Fruit fly (Drosophila melanogaster) whole organism: ENCODE data around the gene CG7058.

Source experiments
- CG8478 ChIP-seq: fragments of >200 bp; optimal IDR thresholded peaks from 2 replicates; lab custom pipeline; 2018; ENCODE audit warnings: inconsistent platforms
- Dll ChIP-seq: fragments of >200 bp; optimal IDR thresholded peaks from 2 replicates; lab custom pipeline; 2017
- EcR ChIP-seq, 2 experiments: fragments of >200 bp; optimal IDR thresholded peaks; 2 replicates each; lab custom pipeline; 2017; ENCODE audit warnings: missing biosample characterization in 2 of 2, missing genetic modification characterization in 2 of 2, missing genetic modification reagents in 2 of 2
- pan ChIP-seq: fragments of >200 bp; optimal IDR thresholded peaks from 2 replicates; lab custom pipeline; 2017
- psq ChIP-seq: fragments of >200 bp; optimal IDR thresholded peaks from 2 replicates; lab custom pipeline; 2017
- usp ChIP-seq: fragments of >200 bp; optimal IDR thresholded peaks from 2 replicates; lab custom pipeline; 2017; ENCODE audit warnings: missing biosample characterization, missing genetic modification characterization, mixed read lengths

CG7058 gene

DNA sequence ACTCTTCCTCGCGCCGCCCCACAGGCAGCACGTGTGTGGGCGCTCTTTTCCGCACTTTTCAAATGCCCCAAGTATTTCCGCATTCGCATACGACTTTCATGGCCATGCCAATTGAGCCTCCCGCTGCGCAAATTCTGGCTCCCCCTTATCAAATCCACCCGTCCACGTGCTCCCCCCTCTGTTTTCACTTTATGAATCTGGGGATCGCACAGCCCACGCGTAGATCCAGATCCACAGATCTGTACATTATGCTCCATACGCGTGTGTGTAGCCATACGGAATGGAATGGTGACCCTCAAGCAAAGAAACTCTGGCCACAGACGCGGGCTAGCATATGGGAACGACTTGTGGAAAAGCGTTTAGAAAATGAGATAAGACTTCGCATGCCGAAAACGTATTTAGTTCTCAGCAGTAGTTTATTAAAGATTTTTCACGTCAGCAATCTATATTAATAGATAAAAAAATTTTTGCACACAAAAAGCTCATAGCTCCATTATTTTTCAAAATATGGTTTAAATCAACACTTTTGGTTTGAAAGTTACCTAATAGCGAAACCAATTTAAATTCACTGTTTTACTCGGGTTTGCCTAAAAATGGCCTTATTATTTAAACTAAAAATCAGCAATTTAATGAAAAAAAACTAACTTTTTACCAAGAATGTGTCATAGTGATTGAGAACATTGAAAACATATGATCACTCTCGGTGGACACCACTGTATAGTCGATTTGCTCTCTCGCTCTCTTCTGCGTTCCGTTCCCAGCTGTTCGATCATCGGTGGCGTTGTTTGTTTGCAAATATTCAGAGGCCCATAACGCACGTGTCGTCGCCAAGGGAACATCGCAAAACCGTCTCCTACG is 16.9 kb upstream of the CG7058 start:
- no peak for TF ChIP-seq usp (GFP tag; lab: Kevin White, UChicago)
- TF ChIP-seq psq (lab: Kevin White, UChicago), result no peak
- no peak for TF ChIP-seq Dll
- no peak for TF ChIP-seq CG8478 (lab: Kevin White, UChicago)
- TF ChIP-seq pan, result no peak
- TF ChIP-seq EcR (GFP tag; optimal IDR thresholded peaks at IDR 0.05; lab: Kevin White, UChicago), result no peak

DNA sequence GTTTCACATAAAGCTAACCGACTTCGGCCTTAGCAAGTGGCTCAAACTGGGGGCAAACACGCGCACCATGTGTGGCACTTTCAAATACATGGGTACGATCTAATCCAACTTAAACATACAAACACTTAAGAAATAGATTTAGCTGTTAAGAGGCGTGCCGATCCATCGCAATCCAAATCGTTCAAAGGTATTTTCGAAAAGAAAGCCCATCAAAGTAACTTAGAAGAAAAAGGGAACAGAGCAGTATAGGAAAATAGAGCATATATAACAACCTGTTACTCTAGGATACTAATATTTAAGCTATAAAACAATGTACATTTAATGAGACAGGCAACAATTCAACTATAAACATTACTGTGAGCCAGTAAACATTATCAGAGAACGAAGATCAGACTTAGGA is 15.1 kb upstream of the CG7058 start, which contains the start of gene Atg101:
Gene Atg101 (plus strand): TSS at position 301 of the 400 bp plus-strand sequence.
- TF ChIP-seq EcR (GFP tag; optimal IDR thresholded peaks at IDR 0.05; lab: Kevin White, UChicago) (no peak), psq (lab: Kevin White, UChicago) (no peak), usp (GFP tag; lab: Kevin White, UChicago) (no peak), CG8478 (lab: Kevin White, UChicago) (no peak), Dll (no peak), pan (no peak)

DNA sequence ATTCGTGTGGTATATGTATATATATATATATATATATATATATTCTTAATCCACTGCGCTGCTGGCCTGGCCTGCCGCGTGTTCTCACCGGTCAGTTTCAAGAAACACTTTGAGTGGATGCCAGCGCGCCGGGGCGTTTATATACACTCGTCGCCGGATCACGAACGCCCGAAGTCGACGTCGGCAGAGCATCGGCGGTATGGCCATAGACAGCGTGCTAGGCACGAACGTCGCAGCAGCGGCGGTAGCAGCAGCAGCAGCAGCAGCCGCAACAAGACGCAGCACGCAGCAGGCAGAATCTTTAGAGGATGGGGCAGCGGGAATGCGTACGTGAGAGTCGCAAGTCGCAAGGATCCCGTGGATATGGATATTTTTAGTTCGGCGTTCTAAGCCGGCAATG is 8.9 kb upstream of the CG7058 start, which contains the start of gene bnb:
Gene bnb (minus strand): TSS at position 121 of the 400 bp plus-strand sequence.
- TF ChIP-seq Dll (no peak), psq (lab: Kevin White, UChicago) (no peak), pan (no peak), EcR (GFP tag; optimal IDR thresholded peaks at IDR 0.05; lab: Kevin White, UChicago) (no peak), CG8478 (lab: Kevin White, UChicago) (no peak), usp (GFP tag; lab: Kevin White, UChicago) (no peak)

DNA sequence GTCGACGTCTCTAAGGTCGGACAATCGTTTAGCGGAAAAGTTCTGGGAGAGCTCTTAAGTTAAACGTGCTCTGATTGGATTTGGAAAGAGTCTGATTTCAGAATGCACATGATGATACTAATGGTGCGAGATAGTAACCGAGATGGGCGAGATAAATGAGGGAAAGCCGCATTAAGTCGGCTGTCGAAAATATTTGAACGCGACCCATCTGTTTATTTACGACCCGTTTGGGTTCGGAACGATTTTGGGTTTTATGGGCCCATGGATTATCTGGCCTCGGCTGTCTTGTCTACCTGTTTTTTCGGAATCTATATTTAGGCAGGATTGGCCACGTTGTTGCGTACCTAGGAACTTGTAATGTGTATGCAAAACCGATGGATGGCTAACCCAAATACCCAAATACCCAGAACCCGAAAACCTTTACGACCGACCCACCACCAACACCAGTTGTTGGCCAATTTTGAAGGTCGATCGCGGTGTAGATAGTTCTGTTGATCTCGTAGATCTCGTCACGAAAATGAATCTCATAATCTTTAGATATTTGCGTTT is 7.1 kb upstream of the CG7058 start:
- TF ChIP-seq usp (GFP tag; lab: Kevin White, UChicago) (no peak), EcR (GFP tag; optimal IDR thresholded peaks at IDR 0.05; lab: Kevin White, UChicago) (no peak), Dll (no peak), psq (lab: Kevin White, UChicago) (no peak), pan (no peak), CG8478 (lab: Kevin White, UChicago) (no peak)

DNA sequence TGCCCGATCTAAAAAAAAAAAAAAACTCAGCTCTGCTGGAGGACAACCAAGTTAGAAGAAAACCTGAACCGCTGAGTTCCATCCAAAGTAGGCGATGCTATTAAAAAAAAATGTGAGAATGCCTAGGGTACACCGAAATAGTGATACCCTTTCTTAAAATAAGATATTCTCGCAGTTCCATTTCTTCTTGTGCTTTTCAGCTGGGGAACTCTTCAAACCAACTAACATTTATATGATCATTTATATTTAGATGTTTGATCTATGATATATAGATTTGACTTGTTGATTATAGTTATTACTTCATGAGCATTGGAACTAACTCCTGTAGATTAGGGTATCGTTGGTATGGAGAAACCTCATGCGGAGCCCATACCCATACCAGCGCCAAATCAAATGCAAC is 6.3 kb upstream of the CG7058 start:
- TF ChIP-seq EcR (GFP tag; optimal IDR thresholded peaks at IDR 0.05; lab: Kevin White, UChicago), result no peak

DNA sequence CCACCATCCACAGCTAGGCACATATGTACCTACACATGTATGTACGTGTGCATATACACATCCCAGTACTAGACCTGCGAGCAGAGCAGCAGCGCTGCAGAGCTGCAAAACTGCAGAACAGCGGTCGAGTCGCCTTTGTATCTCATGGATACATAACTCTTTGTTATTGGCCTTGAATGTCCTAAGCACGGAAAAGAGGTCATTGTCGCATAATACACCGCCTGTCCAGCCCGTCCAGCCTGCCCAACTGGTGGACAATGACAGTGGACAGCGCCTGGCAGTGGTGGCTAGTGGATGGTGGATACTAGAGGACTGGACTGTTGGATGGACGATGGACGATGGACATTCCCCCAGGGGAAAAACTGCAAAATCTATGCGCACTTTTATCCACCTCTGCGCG is 5.2 kb upstream of the CG7058 start:
- TF ChIP-seq usp (GFP tag; lab: Kevin White, UChicago) (no peak), psq (lab: Kevin White, UChicago) (no peak), EcR (GFP tag; optimal IDR thresholded peaks at IDR 0.05; lab: Kevin White, UChicago) (peak in 1 of 2 experiments; percentile 52), CG8478 (lab: Kevin White, UChicago) (no peak)

DNA sequence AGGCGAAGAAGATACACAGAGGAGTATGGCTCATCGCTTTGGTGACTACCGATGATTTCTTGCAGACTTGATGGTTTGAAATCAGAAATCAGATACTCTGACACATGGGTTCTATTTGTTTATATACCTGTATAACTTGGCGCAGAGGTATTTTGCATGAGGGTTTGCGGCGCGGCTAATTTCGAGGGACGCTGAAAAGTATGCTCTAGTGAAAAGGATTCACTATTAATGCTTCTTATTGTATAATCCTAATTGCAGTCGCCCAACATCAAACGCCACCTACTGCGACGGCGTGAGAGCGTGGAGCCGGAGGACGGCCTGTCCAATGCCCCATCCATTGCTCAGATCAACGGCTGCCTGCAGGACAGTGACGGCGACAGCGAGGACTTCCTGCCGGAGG is 1.5 kb upstream of the CG7058 start:
- TF ChIP-seq psq (lab: Kevin White, UChicago) (no peak), CG8478 (lab: Kevin White, UChicago) (no peak), pan (no peak), Dll (no peak)

DNA sequence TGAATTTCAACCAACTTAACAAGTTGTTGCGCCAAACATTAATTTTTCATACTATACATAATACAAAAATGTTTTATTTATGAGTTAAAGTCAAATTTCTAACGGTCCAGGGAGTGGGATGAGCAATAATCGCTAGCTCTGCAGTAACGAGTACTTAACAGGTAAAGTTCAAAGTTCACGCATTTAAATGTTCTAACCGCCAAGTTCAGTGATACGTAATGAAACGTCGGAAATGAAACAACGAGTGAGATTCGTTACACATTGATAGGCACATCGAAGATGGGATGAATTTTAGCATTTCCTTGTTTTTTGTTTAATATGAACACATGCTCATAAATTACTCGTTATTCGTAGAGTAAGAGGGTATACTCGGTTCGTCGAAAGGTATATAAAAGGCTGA is 5.6 kb downstream of the CG7058 start:
- no peak for TF ChIP-seq EcR (GFP tag; optimal IDR thresholded peaks at IDR 0.05; lab: Kevin White, UChicago)
- TF ChIP-seq CG8478 (lab: Kevin White, UChicago), result no peak
- no peak for TF ChIP-seq psq (lab: Kevin White, UChicago)
- no peak for TF ChIP-seq usp (GFP tag; lab: Kevin White, UChicago)
- TF ChIP-seq pan, result no peak
- TF ChIP-seq Dll, result no peak

DNA sequence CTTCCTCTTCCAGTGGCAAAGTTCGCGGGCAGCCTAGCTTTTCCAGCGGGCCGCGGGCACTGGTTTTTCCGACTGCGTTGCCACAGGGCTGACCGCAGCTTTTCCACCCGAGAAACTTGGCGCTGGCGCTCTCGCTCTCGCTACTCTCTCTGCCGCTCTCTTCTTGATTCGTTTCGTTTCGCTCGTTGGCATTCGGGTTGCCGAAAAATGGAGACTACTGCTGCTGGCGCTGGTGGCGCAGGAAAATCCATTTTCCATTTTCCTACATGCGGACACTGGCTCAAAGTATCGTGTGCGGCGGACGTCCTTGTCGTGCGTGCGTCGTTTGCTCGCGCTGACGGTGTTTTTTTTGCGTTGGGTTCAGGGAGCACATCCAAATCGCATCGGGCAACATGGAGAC is 6.6 kb downstream of the CG7058 start, which contains the start of gene CG42450:
Gene CG42450 (plus strand): TSS at position 249 of the 400 bp plus-strand sequence.
- TF ChIP-seq Dll (no peak), CG8478 (lab: Kevin White, UChicago) (no peak), pan (no peak), psq (lab: Kevin White, UChicago) (no peak), EcR (GFP tag; optimal IDR thresholded peaks at IDR 0.05; lab: Kevin White, UChicago) (no peak), usp (GFP tag; lab: Kevin White, UChicago) (no peak)

DNA sequence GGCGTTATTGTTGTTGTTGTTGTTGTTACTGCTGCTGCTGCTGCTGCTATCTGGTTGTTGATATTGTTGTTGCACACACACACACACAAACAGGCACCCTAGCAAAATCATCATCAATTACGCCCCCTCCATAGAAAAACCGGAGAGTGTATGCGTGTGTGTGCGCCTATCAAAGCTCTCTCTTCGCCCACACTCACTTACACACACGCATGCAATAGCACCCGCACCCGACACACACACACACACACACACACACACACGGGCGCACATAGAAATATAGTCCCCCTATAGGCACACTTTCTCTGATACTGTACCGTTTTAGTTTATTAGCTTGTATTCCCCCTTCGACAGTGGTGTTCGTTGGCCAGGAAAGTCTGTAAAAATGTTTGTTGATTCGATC is 7.9 kb downstream of the CG7058 start:
- TF ChIP-seq psq (lab: Kevin White, UChicago) (no peak), pan (no peak), usp (GFP tag; lab: Kevin White, UChicago) (no peak), Dll (no peak), CG8478 (lab: Kevin White, UChicago) (no peak), EcR (GFP tag; optimal IDR thresholded peaks at IDR 0.05; lab: Kevin White, UChicago) (no peak)

DNA sequence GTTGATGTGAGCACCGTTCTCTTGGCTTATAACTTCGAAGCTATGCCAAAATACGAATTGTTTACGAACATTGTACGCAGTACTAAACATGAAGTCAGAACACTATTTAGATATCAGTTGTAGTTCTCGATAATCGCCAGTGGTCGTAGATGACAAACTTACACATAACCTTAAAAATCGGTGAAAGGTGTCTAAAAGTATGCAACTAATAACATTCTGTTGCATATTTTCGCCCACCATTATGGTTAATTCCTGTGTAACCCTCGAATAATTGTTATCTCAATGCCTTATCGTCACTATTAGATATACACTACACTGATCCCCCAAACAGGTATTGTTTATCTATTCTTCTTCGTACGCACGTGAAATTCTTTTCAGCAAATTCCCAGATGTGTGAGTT is 8.4 kb downstream of the CG7058 start:
- TF ChIP-seq pan (no peak), Dll (no peak), psq (lab: Kevin White, UChicago) (no peak), usp (GFP tag; lab: Kevin White, UChicago) (no peak), CG8478 (lab: Kevin White, UChicago) (no peak), EcR (GFP tag; optimal IDR thresholded peaks at IDR 0.05; lab: Kevin White, UChicago) (no peak)

DNA sequence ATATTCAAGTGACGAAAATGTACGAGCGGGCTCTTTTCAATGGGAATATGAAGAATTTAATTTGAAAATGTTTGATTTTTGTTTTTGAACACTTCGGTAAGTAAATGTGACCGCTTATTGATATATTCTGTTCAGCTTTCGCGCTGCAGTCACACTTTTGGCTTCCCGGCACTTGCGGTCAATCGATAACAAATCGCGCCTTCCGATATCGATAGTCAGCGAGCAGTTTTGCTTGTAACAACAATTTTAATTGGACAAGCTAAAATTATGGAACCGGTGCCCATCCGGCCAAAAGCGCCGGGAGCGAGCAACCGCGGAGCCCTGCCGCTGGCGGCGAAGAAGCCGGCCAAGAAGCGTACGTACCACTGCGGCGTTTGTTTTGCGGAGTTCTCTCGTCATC is 23.9 kb downstream of the CG7058 start, which contains the start of gene CG7101:
Gene CG7101 (plus strand): TSS at position 196 of the 400 bp plus-strand sequence.
- no peak for TF ChIP-seq EcR (GFP tag; optimal IDR thresholded peaks at IDR 0.05; lab: Kevin White, UChicago)
- no peak for TF ChIP-seq Dll
- TF ChIP-seq usp (GFP tag; lab: Kevin White, UChicago), result no peak
- TF ChIP-seq pan, result no peak
- no peak for TF ChIP-seq psq (lab: Kevin White, UChicago)
- TF ChIP-seq CG8478 (lab: Kevin White, UChicago), result no peak
